Fruit fly (Drosophila melanogaster): Measurements from ENCODE around the gene Taf9.

Gene Taf9

dm6 chrX:17850179-17850578 is 8.2 kb downstream of the Taf9 start, which contains the start of the genes CG15814 and Spt7 (continued):
- no peak for TF ChIP-seq Blimp-1 (GFP tag; optimal IDR thresholded peaks at IDR 0.05)
- TF ChIP-seq yki (optimal IDR thresholded peaks at IDR 0.05), result no peak
- peak; percentile 74 for TF ChIP-seq tna (GFP tag; IDR thresholded peaks at IDR 0.05; ENCODE audit: partially characterized antibody)
- no peak for TF ChIP-seq gsb-n (tag; optimal IDR thresholded peaks at IDR 0.05)
- TF ChIP-seq gcm (GFP tag; optimal IDR thresholded peaks at IDR 0.05), result no peak
- no peak for TF ChIP-seq sd (tag; optimal IDR thresholded peaks at IDR 0.05)
- no peak for TF ChIP-seq D19B (GFP tag; optimal IDR thresholded peaks at IDR 0.05)
- TF ChIP-seq emc (GFP tag; optimal IDR thresholded peaks at IDR 0.05), result no peak
- no peak for TF ChIP-seq Ets65A (GFP tag)
- TF ChIP-seq CG10267 (tag; optimal IDR thresholded peaks at IDR 0.05), result peak; percentile 60
- TF ChIP-seq CG14050 (GFP tag; IDR thresholded peaks at IDR 0.05), result no peak
- 0 out of 2 replicates have a peak, but pooled peaks have one; percentile 10 for TF ChIP-seq CG11247 (GFP tag; IDR thresholded peaks at IDR 0.05)
- peak; percentile 81 for TF ChIP-seq CG7963 (GFP tag; IDR thresholded peaks at IDR 0.05; ENCODE audit: partially characterized antibody)
- peak; percentile 26; the same call in 1 of the 3 replicates for TF ChIP-seq ci (GFP tag; IDR thresholded peaks at IDR 0.05)
- TF ChIP-seq lilli (GFP tag; optimal IDR thresholded peaks at IDR 0.05), result peak; percentile 16
- peak; percentile 5 for TF ChIP-seq fu2 (GFP tag; optimal IDR thresholded peaks at IDR 0.05)
- peak; percentile 43 for TF ChIP-seq CG9727 (GFP tag; optimal IDR thresholded peaks at IDR 0.05)
- peak; percentile 29; the same call in 1 of the 2 replicates for TF ChIP-seq Atf6 (GFP tag; IDR thresholded peaks at IDR 0.05)
- TF ChIP-seq CG6683 (GFP tag; optimal IDR thresholded peaks at IDR 0.05), result peak; percentile 31
- peak; percentile 97 for TF ChIP-seq CG42726 (GFP tag; IDR thresholded peaks at IDR 0.05; ENCODE audit: partially characterized antibody)
- no peak for TF ChIP-seq CG1647 (GFP tag; optimal IDR thresholded peaks at IDR 0.05)
- peak; percentile 17 for TF ChIP-seq CG13775 (GFP tag; optimal IDR thresholded peaks at IDR 0.05)
- no peak for TF ChIP-seq CG12769 (tag; optimal IDR thresholded peaks at IDR 0.05)
- TF ChIP-seq CG17612 (GFP tag; IDR thresholded peaks at IDR 0.05), result no peak
- TF ChIP-seq chinmo (GFP tag; IDR thresholded peaks at IDR 0.05; ENCODE audit: partially characterized antibody), result peak; percentile 94
- TF ChIP-seq CG16815 (GFP tag; optimal IDR thresholded peaks at IDR 0.05), result no peak
- no peak for TF ChIP-seq CG30403 (GFP tag; optimal IDR thresholded peaks at IDR 0.05)
- TF ChIP-seq D19A (tag; optimal IDR thresholded peaks at IDR 0.05), result no peak
- no peak for TF ChIP-seq ab (GFP tag; optimal IDR thresholded peaks at IDR 0.05)
- TF ChIP-seq zen (tag; optimal IDR thresholded peaks at IDR 0.05), result no peak
- peak; percentile 62 for TF ChIP-seq MESR4 (GFP tag; optimal IDR thresholded peaks at IDR 0.05)
- TF ChIP-seq CG13424 (tag; optimal IDR thresholded peaks at IDR 0.05), result peak; percentile 31
- TF ChIP-seq Kr (GFP tag; optimal IDR thresholded peaks at IDR 0.05), result no peak
- no peak for TF ChIP-seq CG17328 (GFP tag; IDR thresholded peaks at IDR 0.05)
- TF ChIP-seq fd64A (GFP tag; optimal IDR thresholded peaks at IDR 0.05), result no peak
- peak; percentile 94 for TF ChIP-seq Med (GFP tag)
- TF ChIP-seq crol (GFP tag; IDR thresholded peaks at IDR 0.05), result no peak
- TF ChIP-seq CG2875 (GFP tag; optimal IDR thresholded peaks at IDR 0.05), result no peak
- no peak for TF ChIP-seq sc (optimal IDR thresholded peaks at IDR 0.05)
- no peak for TF ChIP-seq sc (GFP tag; optimal IDR thresholded peaks at IDR 0.05)
- no peak for TF ChIP-seq jing (GFP tag; optimal IDR thresholded peaks at IDR 0.05)
- TF ChIP-seq CG11398 (GFP tag; optimal IDR thresholded peaks at IDR 0.05), result no peak
- TF ChIP-seq CG9932 (GFP tag; IDR thresholded peaks at IDR 0.05), result peak; percentile 21; the same call in 1 of the 2 replicates
- peak; percentile 83 for TF ChIP-seq CG17186 (GFP tag; optimal IDR thresholded peaks at IDR 0.05)
- TF ChIP-seq Nf-YA (GFP tag; IDR thresholded peaks at IDR 0.05), result no peak
- peak; percentile 47 for TF ChIP-seq Meics (GFP tag; optimal IDR thresholded peaks at IDR 0.05)
- TF ChIP-seq CG1832 (GFP tag; optimal IDR thresholded peaks at IDR 0.05), result no peak
- peak in 1 of 2 experiments; percentile 35 for TF ChIP-seq chif (GFP tag; optimal IDR thresholded peaks at IDR 0.05)
- no peak for TF ChIP-seq toy (GFP tag; IDR thresholded peaks at IDR 0.05)
- no peak for TF ChIP-seq pan (optimal IDR thresholded peaks at IDR 0.05)
- TF ChIP-seq pan (GFP tag; optimal IDR thresholded peaks at IDR 0.05 in 1 of 2, IDR thresholded peaks at IDR 0.05 in 1 of 2), result peak in 1 of 2 experiments; percentile 8
- TF ChIP-seq CG32532 (GFP tag; IDR thresholded peaks at IDR 0.05), result no peak

Data from whole organism, embryonic.